Worm (Caenorhabditis elegans): ENCODE data around the gene lgc-1.
A peak's percentile ranks its signal among the peaks of the same experiment; 100 is the strongest.

- TF ChIP-seq ama-1 (optimal IDR thresholded peaks at IDR 0.05) (no peak), che-1 (tag; optimal IDR thresholded peaks at IDR 0.05) (no peak), mec-3 (tag; optimal IDR thresholded peaks at IDR 0.05; ENCODE audit: borderline replicate concordance) (no peak), ceh-2 (tag; optimal IDR thresholded peaks at IDR 0.05) (no peak), tbx-2 (tag; optimal IDR thresholded peaks at IDR 0.05) (no peak), ceh-19 (GFP tag; optimal IDR thresholded peaks at IDR 0.05) (no peak), nhr-11 (tag; optimal IDR thresholded peaks at IDR 0.05) (no peak), ceh-18 (tag; optimal IDR thresholded peaks at IDR 0.05) (no peak), ceh-14 (tag; optimal IDR thresholded peaks at IDR 0.05) (no peak), ttx-3 (tag; optimal IDR thresholded peaks at IDR 0.05) (no peak), lin-11 (tag; optimal IDR thresholded peaks at IDR 0.05) (no peak), nfya-1 (tag; optimal IDR thresholded peaks at IDR 0.05) (peak; percentile 2), tbx-7 (tag; optimal IDR thresholded peaks at IDR 0.05) (no peak)
Observed at ce11 chrV:4169658-4170057, 34.8 kb downstream of the lgc-1 start.

Measured in whole organism, late embryonic.